3 worm cellular contexts compared by ENCODE assay signal in the genomic region with DNA sequence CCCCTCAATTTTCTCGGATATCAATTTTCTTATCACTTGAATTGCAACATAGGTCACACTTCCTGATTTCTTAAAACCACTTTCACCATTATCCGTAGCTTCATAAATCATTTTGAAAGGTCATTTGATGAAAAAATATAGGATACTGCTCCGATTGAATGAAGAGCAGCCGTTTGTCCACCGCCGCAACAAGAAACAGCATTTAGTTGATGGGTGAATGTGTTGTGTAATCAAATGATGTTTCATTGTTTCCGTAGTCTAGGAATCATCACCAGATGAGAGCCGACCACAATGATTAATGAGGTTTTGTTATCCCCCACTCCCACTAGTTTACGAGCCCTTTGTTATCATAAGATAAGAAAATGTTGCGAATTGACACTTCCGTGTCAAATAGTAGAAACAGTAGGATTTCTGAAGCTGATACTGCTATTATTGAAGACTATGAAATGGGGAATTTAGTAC.
TF ChIP-seq lines count a peak whose summit lies in the region.

A gene (plus strand): TSS at position 412 of the 462 bp plus-strand sequence.

TF ChIP-seq in whole organism, L1 larva, 84 proteins besides CTCF, POLR2A, EP300 and RAD21 (continued from another document):
- peak; percentile 4 for TF ChIP-seq vab-15 (tag; optimal IDR thresholded peaks at IDR 0.05; lab: Kevin White, UChicago)
- TF ChIP-seq rnt-1 (tag; optimal IDR thresholded peaks at IDR 0.05; lab: Kevin White, UChicago): peak; percentile 85

TF ChIP-seq in whole organism, L2 larva, 48 proteins besides CTCF, POLR2A, EP300 and RAD21 (continued from another document):
- TF ChIP-seq ceh-82 (tag; optimal IDR thresholded peaks at IDR 0.05; lab: Kevin White, UChicago): no peak
- TF ChIP-seq ama-1 (optimal IDR thresholded peaks at IDR 0.05; lab: Kevin White, UChicago): no peak
- no peak for TF ChIP-seq nhr-6 (tag; optimal IDR thresholded peaks at IDR 0.05; lab: Kevin White, UChicago)
- TF ChIP-seq ztf-1 (GFP tag; conservative IDR thresholded peaks at IDR 0.05; lab: Robert Waterston, UW): no peak
- TF ChIP-seq nhr-12 (tag; optimal IDR thresholded peaks at IDR 0.05; lab: Kevin White, UChicago): no peak
- TF ChIP-seq nhr-77 (tag; optimal IDR thresholded peaks at IDR 0.05; lab: Kevin White, UChicago): no peak
- TF ChIP-seq sem-4 (tag; optimal IDR thresholded peaks at IDR 0.05; lab: Kevin White, UChicago): peak; percentile 54

TF ChIP-seq in whole organism, L4 larva, 104 proteins besides CTCF, POLR2A, EP300 and RAD21 (continued from another document):
- TF ChIP-seq php-3 (GFP tag; IDR thresholded peaks at IDR 0.05; lab: Robert Waterston, UW) (0 out of 2 replicates have a peak, but pooled peaks have one; percentile 37), nhr-77 (tag; optimal IDR thresholded peaks at IDR 0.05; lab: Kevin White, UChicago) (no peak), fos-1 (tag; optimal IDR thresholded peaks at IDR 0.05; lab: Kevin White, UChicago) (no peak), F44E2.7 (GFP tag; IDR thresholded peaks at IDR 0.05; lab: Robert Waterston, UW) (no peak), lin-15B (tag; optimal IDR thresholded peaks at IDR 0.05; lab: Kevin White, UChicago) (no peak), fkh-10 (GFP tag; optimal IDR thresholded peaks at IDR 0.05; lab: Kevin White, UChicago) (no peak), nhr-42 (GFP tag; IDR thresholded peaks at IDR 0.05; lab: Robert Waterston, UW) (no peak), hmg-1.1 (GFP tag; IDR thresholded peaks at IDR 0.05; lab: Robert Waterston, UW) (no peak), daf-19 (GFP tag; conservative IDR thresholded peaks at IDR 0.05; lab: Robert Waterston, UW) (no peak), tag-97 (GFP tag; IDR thresholded peaks at IDR 0.05; lab: Robert Waterston, UW) (no peak), madf-5 (GFP tag; IDR thresholded peaks at IDR 0.05; lab: Robert Waterston, UW) (no peak)
